Worm (Caenorhabditis elegans): ENCODE data around the gene nhr-101.

ce11 chrV:11548914-11549406 lies 21.3 kb upstream of the nhr-101 start, which contains the start of the genes F38B7.17 and F38B7.3:
- no peak for TF ChIP-seq ama-1 (optimal IDR thresholded peaks at IDR 0.05)
- peak; percentile 36 for TF ChIP-seq dve-1 (tag; optimal IDR thresholded peaks at IDR 0.05)

Measured in whole organism, late embryonic.